Worm (Caenorhabditis elegans): ENCODE measurements around the gene ncx-7.

Gene ncx-7

DNA sequence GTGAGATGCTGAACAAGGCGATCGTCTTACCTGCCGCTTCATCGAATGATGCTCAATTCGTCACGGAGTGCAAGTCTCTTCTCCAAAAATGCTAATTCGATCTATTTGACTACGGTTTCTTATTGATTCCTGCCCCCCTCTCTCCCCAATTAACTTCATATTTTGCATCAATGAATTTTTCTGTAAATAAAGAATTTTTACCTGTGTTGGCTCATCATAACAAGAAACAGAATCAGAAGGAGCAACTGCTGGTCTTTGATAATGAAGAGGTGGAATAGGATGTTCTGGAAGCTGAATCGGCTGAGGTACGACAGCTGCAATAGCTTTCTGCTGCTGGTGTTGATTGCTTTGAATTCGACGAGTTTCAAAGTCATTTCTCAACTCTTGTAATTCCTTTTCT is 40.1 kb upstream of the ncx-7 start:
- TF ChIP-seq cebp-2 (GFP tag; IDR thresholded peaks at IDR 0.05) (0 out of 2 replicates have a peak, but pooled peaks have one; percentile 21), madf-6 (GFP tag; IDR thresholded peaks at IDR 0.05) (peak; percentile 49), Y95B8A.8 (GFP tag; IDR thresholded peaks at IDR 0.05) (peak; percentile 35; the same call in 1 of the 2 replicates), B0336.3 (GFP tag; IDR thresholded peaks at IDR 0.05) (peak; percentile 51; the same call in 1 of the 2 replicates), ceh-91 (GFP tag; IDR thresholded peaks at IDR 0.05) (no peak), madf-3 (GFP tag; IDR thresholded peaks at IDR 0.05) (peak; percentile 44; the same call in 1 of the 2 replicates), Y53G8AR.9 (GFP tag; conservative IDR thresholded peaks at IDR 0.05) (0 out of 2 replicates have a peak, but pooled peaks have one; percentile 18), madf-8 (GFP tag; conservative IDR thresholded peaks at IDR 0.05) (0 out of 2 replicates have a peak, but pooled peaks have one; percentile 23), hrde-1 (tag; optimal IDR thresholded peaks at IDR 0.05; ENCODE audit: borderline replicate concordance) (peak; percentile 75), hmg-1.2 (GFP tag; IDR thresholded peaks at IDR 0.05) (peak; percentile 15; the same call in 1 of the 2 replicates), B0035.1 (tag; optimal IDR thresholded peaks at IDR 0.05) (no peak), nfyb-1 (GFP tag; IDR thresholded peaks at IDR 0.05) (no peak), hsf-1 (GFP tag; IDR thresholded peaks at IDR 0.05) (0 out of 2 replicates have a peak, but pooled peaks have one; percentile 58), ceh-58 (GFP tag; IDR thresholded peaks at IDR 0.05) (no peak), ceh-79 (tag; optimal IDR thresholded peaks at IDR 0.05) (peak; percentile 47), lin-26 (GFP tag; IDR thresholded peaks at IDR 0.05) (peak; percentile 38; the same call in 1 of the 2 replicates), ztf-25 (GFP tag; IDR thresholded peaks at IDR 0.05) (0 out of 2 replicates have a peak, but pooled peaks have one; percentile 36), F57A8.1 (GFP tag; optimal IDR thresholded peaks at IDR 0.05) (no peak), ceh-100 (GFP tag; IDR thresholded peaks at IDR 0.05) (peak; percentile 46; the same call in 1 of the 2 replicates)

DNA sequence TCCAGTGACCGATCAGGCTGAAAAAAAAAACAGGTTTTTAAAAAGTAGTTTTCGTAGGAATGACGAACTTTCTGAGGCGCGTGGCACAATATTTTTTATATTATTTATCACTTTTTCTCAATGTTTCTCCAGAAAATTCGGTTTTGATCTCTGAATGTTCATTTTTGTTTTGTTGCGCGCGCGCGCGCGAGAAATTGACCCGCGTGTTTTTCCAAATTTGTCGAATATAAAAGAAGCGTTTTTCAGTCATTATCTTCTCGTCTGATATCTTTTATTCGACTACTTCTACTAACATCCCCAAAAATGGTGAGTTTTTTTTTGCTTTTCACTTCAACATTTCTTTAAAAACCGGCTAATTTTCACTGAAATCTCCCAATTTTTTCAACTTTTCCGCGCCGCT is 38.8 kb upstream of the ncx-7 start, which contains the start of gene rmd-1:
TSS of gene rmd-1 (plus strand) at position 247 of the 400 bp plus-strand sequence.
- TF ChIP-seq hsf-1 (GFP tag; IDR thresholded peaks at IDR 0.05) (peak; percentile 94), lin-35 (GFP tag; optimal IDR thresholded peaks at IDR 0.05) (peak in 2 of 3 experiments; percentile 2 to 13), ceh-91 (GFP tag; IDR thresholded peaks at IDR 0.05) (peak; percentile 52; the same call in 1 of the 2 replicates), tlf-1 (GFP tag; optimal IDR thresholded peaks at IDR 0.05) (peak; percentile 8), lsl-1 (GFP tag; optimal IDR thresholded peaks at IDR 0.05) (peak; percentile 54), F33H1.4 (GFP tag; IDR thresholded peaks at IDR 0.05) (peak; percentile 72), dpl-1 (GFP tag; optimal IDR thresholded peaks at IDR 0.05) (peak; percentile 79), F39B2.1 (GFP tag; IDR thresholded peaks at IDR 0.05) (no peak), F37B4.10 (GFP tag; IDR thresholded peaks at IDR 0.05) (no peak), hmg-20 (GFP tag; IDR thresholded peaks at IDR 0.05) (no peak), ekl-4 (GFP tag; IDR thresholded peaks at IDR 0.05) (peak; percentile 9; the same call in 1 of the 2 replicates), ztf-6 (GFP tag; IDR thresholded peaks at IDR 0.05) (no peak), lin-54 (GFP tag; optimal IDR thresholded peaks at IDR 0.05) (peak; percentile 30), Y95B8A.8 (GFP tag; IDR thresholded peaks at IDR 0.05) (0 out of 2 replicates have a peak, but pooled peaks have one; percentile 40), nfya-1 (tag; optimal IDR thresholded peaks at IDR 0.05; ENCODE audit: borderline replicate concordance, insufficient read depth) (no peak), Y56A3A.18 (GFP tag; IDR thresholded peaks at IDR 0.05) (no peak), let-526 (GFP tag; IDR thresholded peaks at IDR 0.05) (no peak), zfh-2 (GFP tag; conservative IDR thresholded peaks at IDR 0.05) (no peak), hmg-1.2 (GFP tag; IDR thresholded peaks at IDR 0.05) (peak; percentile 17; the same call in 1 of the 2 replicates), madf-6 (GFP tag; IDR thresholded peaks at IDR 0.05) (peak; percentile 96), snpc-3.4 (tag; optimal IDR thresholded peaks at IDR 0.05) (peak; percentile 71), pbrm-1 (GFP tag; IDR thresholded peaks at IDR 0.05) (no peak), D2030.7 (GFP tag; IDR thresholded peaks at IDR 0.05) (peak; percentile 57; the same call in 1 of the 2 replicates), sea-2 (GFP tag; IDR thresholded peaks at IDR 0.05) (no peak), snpc-4 (GFP tag; optimal IDR thresholded peaks at IDR 0.05) (no peak), snpc-4 (tag; optimal IDR thresholded peaks at IDR 0.05) (no peak), unc-130 (GFP tag; optimal IDR thresholded peaks at IDR 0.05) (peak; percentile 45), madf-3 (GFP tag; IDR thresholded peaks at IDR 0.05) (peak; percentile 8; the same call in 1 of the 2 replicates), ztf-18 (tag; optimal IDR thresholded peaks at IDR 0.05) (peak; percentile 2), madf-8 (GFP tag; conservative IDR thresholded peaks at IDR 0.05) (peak; percentile 88), F49E8.2 (tag; optimal IDR thresholded peaks at IDR 0.05; ENCODE audit: insufficient read depth) (no peak), bed-2 (GFP tag; IDR thresholded peaks at IDR 0.05) (no peak), snpc-1.3 (tag; optimal IDR thresholded peaks at IDR 0.05; ENCODE audit: insufficient read depth) (peak; percentile 29)

Measured in whole organism, young adult.